Worm (Caenorhabditis elegans): ENCODE measurements around the gene T04C12.9.

Gene T04C12.9

ce11 chrV:11013179-11013578 lies 49.8 kb downstream of the T04C12.9 start:
- no peak for TF ChIP-seq sem-2 (GFP tag; optimal IDR thresholded peaks at IDR 0.05)
- no peak for TF ChIP-seq ztf-11 (tag; optimal IDR thresholded peaks at IDR 0.05)
- TF ChIP-seq mab-5 (tag; optimal IDR thresholded peaks at IDR 0.05): no peak
- no peak for TF ChIP-seq zip-8 (tag; optimal IDR thresholded peaks at IDR 0.05)
- TF ChIP-seq lin-32 (GFP tag; optimal IDR thresholded peaks at IDR 0.05): no peak
- no peak for TF ChIP-seq pha-4 (tag; optimal IDR thresholded peaks at IDR 0.05)
- TF ChIP-seq snpc-4 (tag; optimal IDR thresholded peaks at IDR 0.05): no peak
- TF ChIP-seq elt-3 (tag; optimal IDR thresholded peaks at IDR 0.05): no peak
- no peak for TF ChIP-seq ceh-83 (GFP tag; optimal IDR thresholded peaks at IDR 0.05)
- TF ChIP-seq ces-1 (GFP tag; optimal IDR thresholded peaks at IDR 0.05): no peak

ce11 chrV:11012419-11012818 lies 50.6 kb downstream of the T04C12.9 start, which contains the start of gene C13G3.1:
C13G3.1 (minus strand) TSS chrV:11012465.
- no peak for TF ChIP-seq unc-120 (tag; optimal IDR thresholded peaks at IDR 0.05; ENCODE audit: poor library complexity, severe bottlenecking)
- no peak for TF ChIP-seq mep-1 (tag; optimal IDR thresholded peaks at IDR 0.05)
- no peak for TF ChIP-seq lin-13 (tag; optimal IDR thresholded peaks at IDR 0.05)
- no peak for TF ChIP-seq hlh-1 (tag; optimal IDR thresholded peaks at IDR 0.05)
- no peak for TF ChIP-seq sptf-1 (tag; optimal IDR thresholded peaks at IDR 0.05)
- no peak for TF ChIP-seq ceh-39 (tag; optimal IDR thresholded peaks at IDR 0.05)
- no peak for TF ChIP-seq nhr-76 (tag; optimal IDR thresholded peaks at IDR 0.05)
- TF ChIP-seq nhr-28 (tag; optimal IDR thresholded peaks at IDR 0.05): no peak
- TF ChIP-seq pha-4 (tag; optimal IDR thresholded peaks at IDR 0.05): no peak
- TF ChIP-seq snpc-4 (tag; optimal IDR thresholded peaks at IDR 0.05): no peak
- TF ChIP-seq sem-2 (GFP tag; optimal IDR thresholded peaks at IDR 0.05): no peak
- TF ChIP-seq lsy-2 (tag; optimal IDR thresholded peaks at IDR 0.05): no peak
- TF ChIP-seq nhr-12 (tag; optimal IDR thresholded peaks at IDR 0.05): no peak
- TF ChIP-seq blmp-1 (tag; optimal IDR thresholded peaks at IDR 0.05): no peak
- TF ChIP-seq flh-1 (GFP tag; optimal IDR thresholded peaks at IDR 0.05): no peak
- TF ChIP-seq elt-1 (tag; optimal IDR thresholded peaks at IDR 0.05; ENCODE audit: borderline replicate concordance, insufficient read depth): no peak
